Worm (Caenorhabditis elegans) whole organism, young adult: ENCODE results near the gene ZC513.2.

Experiments used
- Y53G8AR.9 ChIP-seq: fragments of 200-800 bp; sonication (Bioruptor generic); conservative IDR thresholded peaks from 2 replicates; pipeline ENCODE4 v1.3.6; 2022; ENCODE audit warnings: missing genetic modification reagents, missing genetic modification characterization, missing compliant biosample characterization
- Y79H2A.3 ChIP-seq: fragments of 200-800 bp; sonication (Bioruptor generic); conservative IDR thresholded peaks from 2 replicates; pipeline ENCODE4 v1.3.6; 2022; ENCODE audit warnings: missing genetic modification reagents, missing genetic modification characterization, missing compliant biosample characterization
- ama-1 ChIP-seq, 3 experiments: fragments of 150-350 bp in 1 of 3; sonication (generic microtip) in 2 of 3; optimal IDR thresholded peaks; 2 replicates each; lab custom pipeline; 2014 to 2018; ENCODE audit warnings: missing biosample characterization in 2 of 3, missing genetic modification characterization in 2 of 3, missing genetic modification reagents in 2 of 3
- dpff-1 ChIP-seq: sonication (generic microtip); optimal IDR thresholded peaks from 2 replicates; lab custom pipeline; 2017; ENCODE audit warnings: mild to moderate bottlenecking, missing genetic modification characterization, missing compliant biosample characterization
- dpl-1 ChIP-seq: fragments of 150-350 bp; optimal IDR thresholded peaks from 2 replicates; lab custom pipeline; 2014; ENCODE audit warnings: missing biosample characterization, missing genetic modification reagents, missing genetic modification characterization
- let-607 ChIP-seq, 2 experiments: fragments of 200-800 bp in 1 of 2; sonication (Bioruptor generic) in 1 of 2; sonication (generic microtip) in 1 of 2; optimal IDR thresholded peaks; 2 replicates each; lab custom pipeline; 2016 to 2018; ENCODE audit warnings: mild to moderate bottlenecking in 2 of 2, missing compliant biosample characterization in 2 of 2, missing genetic modification characterization in 2 of 2, moderate library complexity in 2 of 2, missing genotype in 1 of 2
- lin-35 ChIP-seq, 3 experiments: fragments of 150-350 bp in 2 of 3; sonication (generic microtip) in 1 of 3; optimal IDR thresholded peaks; 2 replicates each; lab custom pipeline; 2014 to 2018; ENCODE audit warnings: missing biosample characterization in 3 of 3, missing genetic modification characterization in 3 of 3, missing genetic modification reagents in 3 of 3
- snpc-4 ChIP-seq, 5 experiments: fragments of 150-350 bp in 1 of 5; sonication (generic microtip) in 4 of 5; optimal IDR thresholded peaks; 2 replicates each; lab custom pipeline; 2014 to 2018; ENCODE audit warnings: missing genetic modification characterization in 5 of 5, missing biosample characterization in 3 of 5, antibody characterized with exemption in 2 of 5, mild to moderate bottlenecking in 2 of 5, missing compliant biosample characterization in 2 of 5, missing genotype in 2 of 5, moderate library complexity in 2 of 5, missing genetic modification reagents in 1 of 5
- sptf-2 ChIP-seq: fragments of 200-800 bp; sonication (Bioruptor generic); optimal IDR thresholded peaks from 2 replicates; lab custom pipeline; 2018; ENCODE audit warnings: mild to moderate bottlenecking, missing genetic modification characterization, missing compliant biosample characterization
- tbp1 ChIP-seq: fragments of 200-800 bp; sonication (Bioruptor generic); optimal IDR thresholded peaks from 2 replicates; lab custom pipeline; 2018; ENCODE audit warnings: mild to moderate bottlenecking, missing genetic modification characterization, missing compliant biosample characterization
- unc-62 ChIP-seq: fragments of 150-350 bp; optimal IDR thresholded peaks from 2 replicates; lab custom pipeline; 2014; ENCODE audit warnings: missing biosample characterization, missing genetic modification reagents, missing genetic modification characterization
- zfh-2 ChIP-seq: fragments of 200-800 bp; sonication (Bioruptor generic); conservative IDR thresholded peaks from 2 replicates; pipeline ENCODE4 v1.3.6; 2022; ENCODE audit warnings: missing genetic modification reagents, missing genetic modification characterization, missing compliant biosample characterization

DNA sequence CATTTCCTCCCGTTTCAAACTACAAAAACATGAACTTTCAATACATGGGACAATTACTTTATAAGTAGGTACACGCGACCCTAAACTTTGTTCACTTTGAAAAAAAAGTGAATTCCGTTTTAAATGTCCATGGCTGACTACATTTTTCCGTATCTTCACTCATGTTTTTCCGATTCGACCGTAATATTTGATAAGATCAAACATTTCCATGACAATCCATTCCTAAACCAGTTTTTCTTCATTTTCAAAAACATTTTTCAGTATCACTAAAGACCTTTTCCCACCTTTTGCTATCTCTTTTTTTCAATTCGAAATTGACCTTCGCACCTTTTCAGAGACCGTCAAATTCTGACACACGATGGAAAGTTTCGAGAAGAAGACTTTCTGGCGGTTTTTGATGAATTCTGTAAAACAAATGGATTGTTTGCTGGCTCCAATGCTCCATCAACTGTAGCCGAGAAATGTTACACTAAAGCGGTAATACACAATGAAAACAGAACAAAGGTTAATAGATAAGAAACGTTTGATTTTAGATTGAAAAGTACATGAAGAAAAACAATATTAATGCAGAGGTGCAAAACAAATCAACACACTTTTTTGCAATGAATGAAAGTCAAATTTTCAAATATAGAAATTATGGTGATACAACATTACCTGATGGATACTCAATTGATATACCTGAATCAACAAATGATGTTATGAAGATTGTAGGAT is 26.6 kb upstream of the ZC513.2 start:
- TF ChIP-seq lin-35 (GFP tag; optimal IDR thresholded peaks at IDR 0.05; lab: Kevin White, UChicago) (no peak), dpl-1 (GFP tag; lab: Kevin White, UChicago) (no peak), unc-62 (GFP tag; lab: Kevin White, UChicago) (no peak), zfh-2 (no peak), tbp1 (GFP tag; lab: Kevin White, UChicago) (no peak), Y79H2A.3 (no peak), Y53G8AR.9 (GFP tag; lab: Robert Waterston, UW) (no peak), dpff-1 (tag; lab: Kevin White, UChicago) (no peak), ama-1 (optimal IDR thresholded peaks at IDR 0.05; lab: Kevin White, UChicago) (no peak), ama-1 (GFP tag; optimal IDR thresholded peaks at IDR 0.05; lab: Kevin White, UChicago) (no peak), sptf-2 (GFP tag; lab: Kevin White, UChicago) (no peak), let-607 (tag; optimal IDR thresholded peaks at IDR 0.05; lab: Kevin White, UChicago) (no peak), snpc-4 (GFP tag; optimal IDR thresholded peaks at IDR 0.05; lab: Kevin White, UChicago) (no peak), snpc-4 (tag; optimal IDR thresholded peaks at IDR 0.05; lab: Kevin White, UChicago) (no peak)
